Fruit fly (Drosophila melanogaster) whole organism, embryonic: Measurements from ENCODE around the gene CG44004.

Experiments used
- Atf6 ChIP-seq: fragments of 200-800 bp; sonication (Bioruptor generic); IDR thresholded peaks from 2 replicates; pipeline ENCODE4 v1.3.6; 2022; ENCODE audit warnings: missing biosample characterization, missing genetic modification characterization
- Bgb ChIP-seq: fragments of 200-800 bp; sonication (Bioruptor generic); IDR thresholded peaks from 2 replicates; pipeline ENCODE4 v1.3.6; 2022; ENCODE audit warnings: missing biosample characterization, missing genetic modification characterization; ENCODE audit not compliant: partially characterized antibody
- Bteb2 ChIP-seq: fragments of 200-800 bp; sonication (Bioruptor generic); optimal IDR thresholded peaks from 2 replicates; lab custom pipeline; 2016; ENCODE audit warnings: missing biosample characterization, missing genetic modification characterization
- CG10147 ChIP-seq: fragments of 200-800 bp; sonication (Bioruptor generic); optimal IDR thresholded peaks from 2 replicates; lab custom pipeline; 2019; ENCODE audit warnings: missing biosample characterization, mild to moderate bottlenecking, missing genetic modification characterization, moderate library complexity
- CG10431 ChIP-seq: fragments of 200-800 bp; sonication (Bioruptor generic); optimal IDR thresholded peaks from 3 replicates; lab custom pipeline; 2018; ENCODE audit warnings: missing biosample characterization, mild to moderate bottlenecking, missing genetic modification characterization
- CG11456 ChIP-seq: fragments of 200-800 bp; sonication (Bioruptor generic); IDR thresholded peaks from 3 replicates; pipeline ENCODE4 v1.3.6; 2022; ENCODE audit warnings: missing biosample characterization, missing genetic modification characterization
- CG12155 ChIP-seq: fragments of 200-800 bp; sonication (Bioruptor generic); optimal IDR thresholded peaks from 3 replicates; lab custom pipeline; 2016; ENCODE audit warnings: missing biosample characterization, missing genetic modification characterization
- CG12219 ChIP-seq: fragments of 200-800 bp; sonication (Bioruptor generic); optimal IDR thresholded peaks from 3 replicates; lab custom pipeline; 2018; ENCODE audit warnings: missing biosample characterization, mild to moderate bottlenecking, missing genetic modification characterization
- CG12659 ChIP-seq: fragments of 200-800 bp; sonication (Bioruptor generic); optimal IDR thresholded peaks from 3 replicates; lab custom pipeline; 2017; ENCODE audit warnings: mild to moderate bottlenecking, missing biosample characterization, missing genetic modification reagents, missing genetic modification characterization
- CG12744 ChIP-seq: fragments of 200-800 bp; sonication (Bioruptor generic); optimal IDR thresholded peaks from 2 replicates; lab custom pipeline; 2016; ENCODE audit warnings: missing biosample characterization, missing genetic modification characterization
- CG13624 ChIP-seq: fragments of 200-800 bp; sonication (Bioruptor generic); optimal IDR thresholded peaks from 2 replicates; lab custom pipeline; 2016; ENCODE audit warnings: missing biosample characterization, missing genetic modification characterization
- CG1647 ChIP-seq: fragments of 200-800 bp; sonication (Bioruptor generic); optimal IDR thresholded peaks from 3 replicates; lab custom pipeline; 2016; ENCODE audit warnings: missing biosample characterization, missing genetic modification characterization
- CG18619 ChIP-seq: fragments of 200-800 bp; sonication (Bioruptor generic); optimal IDR thresholded peaks from 3 replicates; lab custom pipeline; 2017; ENCODE audit warnings: missing biosample characterization, mild to moderate bottlenecking, missing genetic modification characterization
- CG31224 ChIP-seq: fragments of 200-800 bp; sonication (Bioruptor generic); IDR thresholded peaks from 2 replicates; pipeline ENCODE4 v1.3.6; 2022; ENCODE audit warnings: missing biosample characterization, missing genetic modification characterization
- CG31365 ChIP-seq: fragments of 200-800 bp; sonication (Bioruptor generic); optimal IDR thresholded peaks from 2 replicates; lab custom pipeline; 2018; ENCODE audit warnings: missing biosample characterization, mild to moderate bottlenecking, missing genetic modification characterization
- CG4854 ChIP-seq: fragments of 200-800 bp; sonication (Bioruptor generic); optimal IDR thresholded peaks from 2 replicates; lab custom pipeline; 2016; ENCODE audit warnings: missing biosample characterization, missing genetic modification characterization, inconsistent platforms
- CG7357 ChIP-seq: fragments of 200-800 bp; sonication (Bioruptor generic); IDR thresholded peaks from 3 replicates; pipeline ENCODE4 v1.3.6; 2022; ENCODE audit warnings: missing biosample characterization, missing genetic modification characterization
- CG7372 ChIP-seq: fragments of 200-800 bp; sonication (Bioruptor generic); IDR thresholded peaks from 2 replicates; pipeline ENCODE4 v1.3.6; 2022; ENCODE audit warnings: missing biosample characterization, missing genetic modification characterization
- CG7745 ChIP-seq: fragments of 200-800 bp; sonication (Bioruptor generic); optimal IDR thresholded peaks from 2 replicates; lab custom pipeline; 2018; ENCODE audit warnings: missing biosample characterization, mild to moderate bottlenecking, missing genetic modification characterization, moderate library complexity
- CG8924 ChIP-seq: fragments of 200-800 bp; optimal IDR thresholded peaks from 3 replicates; lab custom pipeline; 2019; ENCODE audit warnings: missing biosample characterization, mild to moderate bottlenecking, missing genetic modification characterization, moderate library complexity
- CTCF ChIP-seq: fragments of 200-800 bp; sonication (Bioruptor generic); optimal IDR thresholded peaks from 2 replicates; lab custom pipeline; 2017; ENCODE audit warnings: missing biosample characterization, mild to moderate bottlenecking, missing genetic modification characterization, moderate library complexity
- Chrac-16 ChIP-seq: fragments of 200-800 bp; sonication (Bioruptor generic); optimal IDR thresholded peaks from 3 replicates; lab custom pipeline; 2016; ENCODE audit warnings: missing biosample characterization, missing genetic modification characterization
- CoRest ChIP-seq: fragments of 200-800 bp; sonication (Bioruptor generic); optimal IDR thresholded peaks from 3 replicates; lab custom pipeline; 2018; ENCODE audit warnings: missing biosample characterization, mild to moderate bottlenecking, missing genetic modification characterization, moderate library complexity
- Dfd ChIP-seq, 2 experiments: fragments of >200 bp; optimal IDR thresholded peaks; 2 replicates each; lab custom pipeline; 2017; ENCODE audit warnings: missing biosample characterization in 2 of 2, missing genetic modification characterization in 2 of 2
- Ets65A ChIP-seq: fragments of 200-800 bp; sonication (Bioruptor generic); peaks from one replicate; lab custom pipeline; 2016; ENCODE audit warnings: missing biosample characterization, missing genetic modification characterization
- Ets97D ChIP-seq: fragments of 200-800 bp; sonication (Bioruptor generic); optimal IDR thresholded peaks from 3 replicates; lab custom pipeline; 2016; ENCODE audit warnings: missing biosample characterization, missing genetic modification characterization
- Hmx ChIP-seq: fragments of 200-800 bp; sonication (Bioruptor generic); optimal IDR thresholded peaks from 2 replicates; lab custom pipeline; 2016; ENCODE audit warnings: missing biosample characterization, missing genetic modification characterization
- Pdp1 ChIP-seq, 2 experiments: fragments of 200-800 bp; sonication (Bioruptor generic); optimal IDR thresholded peaks; 3 replicates each; lab custom pipeline; 2016; ENCODE audit warnings: missing biosample characterization in 2 of 2, missing genetic modification characterization in 2 of 2, mild to moderate bottlenecking in 1 of 2, moderate library complexity in 1 of 2
- Ravus ChIP-seq: fragments of 200-800 bp; sonication (Bioruptor generic); IDR thresholded peaks from 2 replicates; pipeline ENCODE4 v1.3.6; 2022; ENCODE audit warnings: missing biosample characterization, missing genetic modification characterization
- Ssrp ChIP-seq: fragments of 200-800 bp; sonication (Bioruptor generic); optimal IDR thresholded peaks from 2 replicates; lab custom pipeline; 2018; ENCODE audit warnings: missing biosample characterization, mild to moderate bottlenecking, missing genetic modification characterization, moderate library complexity
- ems ChIP-seq: fragments of 200-800 bp; sonication (Bioruptor generic); optimal IDR thresholded peaks from 3 replicates; lab custom pipeline; 2016; ENCODE audit warnings: missing biosample characterization, missing genetic modification characterization
- fu2 ChIP-seq: fragments of 200-800 bp; sonication (Bioruptor generic); optimal IDR thresholded peaks from 2 replicates; lab custom pipeline; 2016; ENCODE audit warnings: missing biosample characterization, missing genetic modification characterization
- jigr1 ChIP-seq: fragments of 200-800 bp; sonication (Bioruptor generic); IDR thresholded peaks from 3 replicates; pipeline ENCODE4 v1.3.6; 2022; ENCODE audit warnings: missing biosample characterization, missing genetic modification characterization
- nom ChIP-seq: fragments of 200-800 bp; sonication (Bioruptor generic); optimal IDR thresholded peaks from 2 replicates; lab custom pipeline; 2017; ENCODE audit warnings: missing biosample characterization, missing genetic modification characterization, mild to moderate bottlenecking, moderate library complexity, missing genetic modification reagents
- onecut ChIP-seq: fragments of 200-800 bp; sonication (Bioruptor generic); IDR thresholded peaks from 2 replicates; pipeline ENCODE4 v1.3.6; 2022; ENCODE audit warnings: missing biosample characterization, missing genetic modification characterization
- phol ChIP-seq: fragments of 200-800 bp; sonication (Bioruptor generic); optimal IDR thresholded peaks from 3 replicates; lab custom pipeline; 2018; ENCODE audit warnings: missing biosample characterization, mild to moderate bottlenecking, missing genetic modification characterization, moderate library complexity
- psq ChIP-seq: fragments of 200-800 bp; sonication (Bioruptor generic); optimal IDR thresholded peaks from 2 replicates; lab custom pipeline; 2017; ENCODE audit warnings: missing biosample characterization, missing genetic modification characterization
- stwl ChIP-seq: fragments of 200-800 bp; sonication (Bioruptor generic); optimal IDR thresholded peaks from 3 replicates; lab custom pipeline; 2018; ENCODE audit warnings: missing biosample characterization, mild to moderate bottlenecking, missing genetic modification characterization, moderate library complexity
- tll ChIP-seq, 2 experiments: fragments of 200-800 bp in 1 of 2; fragments of >200 bp in 1 of 2; sonication (Bioruptor generic) in 1 of 2; optimal IDR thresholded peaks; 2 replicates each; lab custom pipeline; 2017 to 2019; ENCODE audit warnings: missing biosample characterization in 2 of 2, missing genetic modification characterization in 2 of 2, mild to moderate bottlenecking in 1 of 2, moderate library complexity in 1 of 2
- usp ChIP-seq: fragments of >200 bp; optimal IDR thresholded peaks from 2 replicates; lab custom pipeline; 2017; ENCODE audit warnings: missing biosample characterization, missing genetic modification characterization
- vvl ChIP-seq: fragments of 200-800 bp; sonication (Bioruptor generic); IDR thresholded peaks from 2 replicates; pipeline ENCODE4 v1.3.6; 2022; ENCODE audit warnings: missing biosample characterization, missing genetic modification characterization
- zen ChIP-seq: fragments of 200-800 bp; sonication (Bioruptor generic); optimal IDR thresholded peaks from 3 replicates; lab custom pipeline; 2018; ENCODE audit warnings: missing biosample characterization, mild to moderate bottlenecking, missing genetic modification characterization, moderate library complexity
- zfh1 ChIP-seq: fragments of 200-800 bp; sonication (Bioruptor generic); IDR thresholded peaks from 3 replicates; pipeline ENCODE4 v1.3.6; 2022; ENCODE audit warnings: missing biosample characterization, missing genetic modification characterization
- zfh2 ChIP-seq: fragments of 200-800 bp; sonication (Bioruptor generic); optimal IDR thresholded peaks from 2 replicates; lab custom pipeline; 2016; ENCODE audit warnings: missing biosample characterization, missing genetic modification characterization

Gene CG44004

dm6 chr3L:18088027-18088426, 14.4 kb upstream of the CG44004 start (continued):
- no peak for TF ChIP-seq CG7745 (tag; lab: Kevin White, UChicago)
- TF ChIP-seq Ets97D (GFP tag; lab: Kevin White, UChicago): peak; percentile 78
- TF ChIP-seq zfh2: no peak
- peak; percentile 69 for TF ChIP-seq Ets65A
- TF ChIP-seq CG31224 (GFP tag; lab: Robert Waterston, UW): no peak
- TF ChIP-seq CG1647 (GFP tag; lab: Kevin White, UChicago): no peak

dm6 chr3L:18086754-18087685, 13.4 kb upstream of the CG44004 start, which contains the start of gene CG34253:
CG34253 (minus strand) TSS chr3L:18087320.
- TF ChIP-seq psq (no peak), Pdp1 (GFP tag; optimal IDR thresholded peaks at IDR 0.05; lab: Kevin White, UChicago) (peak in 1 of 2 experiments; percentile 36), CG12219 (GFP tag; lab: Kevin White, UChicago) (no peak), tll (GFP tag; optimal IDR thresholded peaks at IDR 0.05; lab: Kevin White, UChicago) (no peak), CG7357 (GFP tag; lab: Robert Waterston, UW) (no peak), CG10147 (GFP tag; lab: Kevin White, UChicago) (no peak), Hmx (GFP tag; lab: Kevin White, UChicago) (no peak), CG10431 (GFP tag; lab: Kevin White, UChicago) (peak; percentile 91)

dm6 chr3L:18083994-18084393, 10.3 kb upstream of the CG44004 start:
- no peak for TF ChIP-seq Atf6 (GFP tag; lab: Robert Waterston, UW)
- TF ChIP-seq phol (tag; lab: Kevin White, UChicago): peak; percentile 11
- TF ChIP-seq Dfd (GFP tag; optimal IDR thresholded peaks at IDR 0.05; lab: Kevin White, UChicago): peak in 1 of 2 experiments; percentile 64
- peak; percentile 81 for TF ChIP-seq onecut (GFP tag; lab: Robert Waterston, UW)

- no peak for TF ChIP-seq CG31365
- peak; percentile 90 for TF ChIP-seq CTCF
- TF ChIP-seq fu2 (GFP tag; lab: Kevin White, UChicago): no peak
- TF ChIP-seq stwl (tag; lab: Kevin White, UChicago): peak; percentile 15
- TF ChIP-seq usp (GFP tag; lab: Kevin White, UChicago): no peak
- TF ChIP-seq CoRest: no peak
- no peak for TF ChIP-seq CG13624 (GFP tag; lab: Kevin White, UChicago)
- TF ChIP-seq vvl (GFP tag; lab: Robert Waterston, UW): no peak
- TF ChIP-seq, all 482 proteins: peak for 2
These were observed 9.7 kb upstream of the CG44004 start for dm6 chr3L:18083402-18083801.

dm6 chr3L:18081957-18082356, 8.3 kb upstream of the CG44004 start:
- TF ChIP-seq nom (GFP tag; lab: Kevin White, UChicago): peak; percentile 19
- no peak for TF ChIP-seq CG12155 (GFP tag; lab: Kevin White, UChicago)
- TF ChIP-seq CG7372: no peak
- TF ChIP-seq CG11456 (GFP tag; lab: Robert Waterston, UW): peak; percentile 42; the same call in 1 of the 3 replicates
- TF ChIP-seq ems (GFP tag; lab: Kevin White, UChicago): no peak
- TF ChIP-seq CG4854 (GFP tag; lab: Kevin White, UChicago): no peak
- no peak for TF ChIP-seq CG18619 (GFP tag; lab: Kevin White, UChicago)
- TF ChIP-seq Ravus (GFP tag; lab: Robert Waterston, UW): no peak
- TF ChIP-seq zen (tag; lab: Kevin White, UChicago): no peak
- no peak for TF ChIP-seq Ssrp (tag; lab: Kevin White, UChicago)
- TF ChIP-seq Ets65A: peak; percentile 11
- TF ChIP-seq Bteb2 (GFP tag; lab: Kevin White, UChicago): no peak
- no peak for TF ChIP-seq CG8924 (tag; lab: Kevin White, UChicago)
- no peak for TF ChIP-seq CG12659 (GFP tag; lab: Kevin White, UChicago)
- no peak for TF ChIP-seq CG12744 (GFP tag; lab: Kevin White, UChicago)
- no peak for TF ChIP-seq zfh1 (GFP tag; lab: Robert Waterston, UW)
- no peak for TF ChIP-seq Bgb (GFP tag; lab: Robert Waterston, UW)
- no peak for TF ChIP-seq Chrac-16
- TF ChIP-seq jigr1 (GFP tag; lab: Robert Waterston, UW): 0 out of 3 replicates have a peak, but pooled peaks have one; percentile 20
